Fruit fly (Drosophila melanogaster) whole organism, pupa: ENCODE measurements around the gene Ubc84D.

ENCODE experiments used
- CG15710 ChIP-seq: fragments of 200-800 bp; sonication (Bioruptor generic); optimal IDR thresholded peaks from 2 replicates; lab custom pipeline; 2018; ENCODE audit warnings: missing biosample characterization, mild to moderate bottlenecking, missing genetic modification characterization, moderate library complexity
- CG17806 ChIP-seq: fragments of 200-800 bp; sonication (Bioruptor generic); optimal IDR thresholded peaks from 2 replicates; lab custom pipeline; 2018; ENCODE audit warnings: missing biosample characterization, mild to moderate bottlenecking, missing genetic modification characterization, moderate library complexity
- CG34367 ChIP-seq: fragments of 200-800 bp; sonication (Bioruptor generic); optimal IDR thresholded peaks from 2 replicates; lab custom pipeline; 2018; ENCODE audit warnings: missing biosample characterization, mild to moderate bottlenecking, missing genetic modification characterization
- CG8159 ChIP-seq: fragments of 200-800 bp; sonication (Bioruptor generic); optimal IDR thresholded peaks from 3 replicates; lab custom pipeline; 2018; ENCODE audit warnings: missing biosample characterization, mild to moderate bottlenecking, missing genetic modification characterization, moderate library complexity
- CG8301 ChIP-seq: fragments of 200-800 bp; sonication (Bioruptor generic); optimal IDR thresholded peaks from 2 replicates; lab custom pipeline; 2018; ENCODE audit warnings: missing biosample characterization, mild to moderate bottlenecking, missing genetic modification characterization
- CG9948 ChIP-seq: fragments of 200-800 bp; sonication (Bioruptor generic); optimal IDR thresholded peaks from 2 replicates; lab custom pipeline; 2018; ENCODE audit warnings: missing biosample characterization, mild to moderate bottlenecking, missing genetic modification characterization, moderate library complexity
- D1 ChIP-seq: fragments of 200-800 bp; sonication (Bioruptor generic); optimal IDR thresholded peaks from 2 replicates; lab custom pipeline; 2018; ENCODE audit warnings: missing biosample characterization, mild to moderate bottlenecking, missing genetic modification characterization, moderate library complexity
- EcR ChIP-seq: fragments of 200-800 bp; sonication (Bioruptor generic); optimal IDR thresholded peaks from 3 replicates; lab custom pipeline; 2019; ENCODE audit warnings: missing biosample characterization, missing genetic modification characterization, mild to moderate bottlenecking, moderate library complexity, missing genetic modification reagents
- Pif1B ChIP-seq: fragments of 200-800 bp; sonication (Bioruptor generic); optimal IDR thresholded peaks from 3 replicates; lab custom pipeline; 2016; ENCODE audit warnings: missing biosample characterization, missing genetic modification characterization
- Snoo ChIP-seq: fragments of 200-800 bp; sonication (Bioruptor generic); optimal IDR thresholded peaks from 3 replicates; lab custom pipeline; 2017; ENCODE audit warnings: missing biosample characterization, mild to moderate bottlenecking, missing genetic modification characterization, inconsistent platforms
- gl ChIP-seq: fragments of 200-800 bp; sonication (Bioruptor generic); optimal IDR thresholded peaks from 2 replicates; lab custom pipeline; 2018; ENCODE audit warnings: missing biosample characterization, mild to moderate bottlenecking, missing genetic modification characterization
- rn ChIP-seq: fragments of 200-800 bp; sonication (Bioruptor generic); IDR thresholded peaks from 2 replicates; pipeline ENCODE4 v1.3.6; 2022; ENCODE audit warnings: missing biosample characterization, missing genetic modification characterization

- no peak for TF ChIP-seq Snoo (tag; lab: Kevin White, UChicago)
- no peak for TF ChIP-seq CG34367
- no peak for TF ChIP-seq EcR (GFP tag; lab: Kevin White, UChicago)
- no peak for TF ChIP-seq CG8159
- TF ChIP-seq D1 = no peak
- TF ChIP-seq CG17806 (tag; lab: Kevin White, UChicago) = no peak
- no peak for TF ChIP-seq CG8301 (tag; lab: Kevin White, UChicago)
- no peak for TF ChIP-seq CG9948 (tag; lab: Kevin White, UChicago)
- TF ChIP-seq Pif1B (GFP tag; lab: Kevin White, UChicago) = no peak
- no peak for TF ChIP-seq rn
- no peak for TF ChIP-seq gl
- TF ChIP-seq CG15710 = no peak
These were observed 9.4 kb upstream of the Ubc84D start, which contains the start of gene alpha-Est6 for dm6 chr3R:7528677-7529076.
